Worm (Caenorhabditis elegans): ENCODE data around the gene F19G12.8.
"Not testable (repeated sequence)": the region's sequence is repeated elsewhere in the genome, so short reads cannot be mapped to it uniquely, and the experiment has no call there.

Gene F19G12.8

ce11 chrX:1403971-1404370 lies 13.1 kb upstream of the F19G12.8 start, which contains the start of gene ZK402.1:
TSS of gene ZK402.1 (plus strand) at chrX:1404271.
- not testable (repeated sequence) for TF ChIP-seq lsl-1 (GFP tag; optimal IDR thresholded peaks at IDR 0.05); lin-54 (GFP tag; optimal IDR thresholded peaks at IDR 0.05); C17E4.6 (GFP tag; IDR thresholded peaks at IDR 0.05)

- no peak for TF ChIP-seq tbp1 (GFP tag; optimal IDR thresholded peaks at IDR 0.05)
- no peak for TF ChIP-seq nhr-120 (GFP tag; IDR thresholded peaks at IDR 0.05)
- TF ChIP-seq B0035.1 (tag; optimal IDR thresholded peaks at IDR 0.05) = no peak
- no peak for TF ChIP-seq sdz-38 (tag; optimal IDR thresholded peaks at IDR 0.05)
- no peak for TF ChIP-seq nfya-1 (tag; optimal IDR thresholded peaks at IDR 0.05; ENCODE audit: borderline replicate concordance, insufficient read depth)
- TF ChIP-seq C17E4.6 (GFP tag; IDR thresholded peaks at IDR 0.05) = no peak
- TF ChIP-seq Y56A3A.18 (GFP tag; IDR thresholded peaks at IDR 0.05) = no peak
- no peak for TF ChIP-seq hmg-20 (GFP tag; IDR thresholded peaks at IDR 0.05)
- no peak for TF ChIP-seq pbrm-1 (GFP tag; IDR thresholded peaks at IDR 0.05)
- TF ChIP-seq nhr-90 (tag; optimal IDR thresholded peaks at IDR 0.05) = no peak
- TF ChIP-seq T26A5.8 (tag; optimal IDR thresholded peaks at IDR 0.05) = no peak
- no peak for TF ChIP-seq dpl-1 (GFP tag; optimal IDR thresholded peaks at IDR 0.05)
- TF ChIP-seq hsf-1 (GFP tag; IDR thresholded peaks at IDR 0.05) = no peak
- TF ChIP-seq ztf-26 (tag; optimal IDR thresholded peaks at IDR 0.05) = no peak
- no peak for TF ChIP-seq attf-3 (GFP tag; conservative IDR thresholded peaks at IDR 0.05)
- no peak for TF ChIP-seq Y53F4B.3 (GFP tag; IDR thresholded peaks at IDR 0.05)
- no peak for TF ChIP-seq ama-1 (optimal IDR thresholded peaks at IDR 0.05)
- no peak for TF ChIP-seq ama-1 (GFP tag; optimal IDR thresholded peaks at IDR 0.05)
These were observed 7.9 kb upstream of the F19G12.8 start for ce11 chrX:1409224-1409623.

ce11 chrX:1410552-1410951 lies 6.6 kb upstream of the F19G12.8 start, which contains the start of gene abu-2:
TSS of gene abu-2 (minus strand) at chrX:1410652.
- TF ChIP-seq lin-35 (GFP tag; optimal IDR thresholded peaks at IDR 0.05) (no peak), atf-7 (tag; optimal IDR thresholded peaks at IDR 0.05) (no peak), xnd-1 (tag; optimal IDR thresholded peaks at IDR 0.05) (no peak), lsy-27 (tag; optimal IDR thresholded peaks at IDR 0.05; ENCODE audit: borderline replicate concordance, insufficient read depth) (no peak), ZK185.1 (tag; optimal IDR thresholded peaks at IDR 0.05; ENCODE audit: poor library complexity, severe bottlenecking) (no peak), sptf-2 (GFP tag; optimal IDR thresholded peaks at IDR 0.05) (no peak), ztf-18 (tag; optimal IDR thresholded peaks at IDR 0.05) (no peak), lin-26 (GFP tag; IDR thresholded peaks at IDR 0.05) (no peak), somi-1 (GFP tag; optimal IDR thresholded peaks at IDR 0.05) (no peak), Y53F4B.3 (GFP tag; IDR thresholded peaks at IDR 0.05) (no peak), Y53G8AR.9 (GFP tag; conservative IDR thresholded peaks at IDR 0.05) (no peak), unc-130 (GFP tag; optimal IDR thresholded peaks at IDR 0.05) (no peak)

ce11 chrX:1412844-1413243 lies 4.3 kb upstream of the F19G12.8 start, which contains the start of gene srh-19:
TSS of gene srh-19 (plus strand) at chrX:1413144.
- TF ChIP-seq ceh-91 (GFP tag; IDR thresholded peaks at IDR 0.05) = no peak
- no peak for TF ChIP-seq ets-4 (GFP tag; optimal IDR thresholded peaks at IDR 0.05)
- no peak for TF ChIP-seq nhr-27 (tag; optimal IDR thresholded peaks at IDR 0.05)
- TF ChIP-seq repo-1 (tag; optimal IDR thresholded peaks at IDR 0.05) = no peak
- TF ChIP-seq F37B4.10 (GFP tag; IDR thresholded peaks at IDR 0.05) = no peak
- TF ChIP-seq B0336.3 (GFP tag; IDR thresholded peaks at IDR 0.05) = no peak
- TF ChIP-seq dpff-1 (tag; optimal IDR thresholded peaks at IDR 0.05) = no peak
- no peak for TF ChIP-seq ceh-27 (GFP tag; optimal IDR thresholded peaks at IDR 0.05)
- TF ChIP-seq dox-1 (GFP tag; IDR thresholded peaks at IDR 0.05) = no peak

Data from whole organism, young adult.